Worm (Caenorhabditis elegans) whole organism, L1 larva: Measurements from ENCODE around the gene K10D6.3.

Experiments
- C16A3.4 ChIP-seq: fragments of 150-350 bp; optimal IDR thresholded peaks from 2 replicates; lab custom pipeline; 2014; ENCODE audit warnings: missing biosample characterization, missing genetic modification characterization
- C34B4.2 ChIP-seq: sonication (generic microtip); optimal IDR thresholded peaks from 2 replicates; lab custom pipeline; 2017; ENCODE audit warnings: mild to moderate bottlenecking, missing genetic modification characterization, missing compliant biosample characterization
- F16B12.6 ChIP-seq: fragments of 150-350 bp; optimal IDR thresholded peaks from 2 replicates; lab custom pipeline; 2014; ENCODE audit warnings: missing biosample characterization, missing genetic modification characterization
- aha-1 ChIP-seq: fragments of 150-350 bp; optimal IDR thresholded peaks from 2 replicates; lab custom pipeline; 2014; ENCODE audit warnings: missing biosample characterization, missing genetic modification characterization
- aly-2 ChIP-seq: fragments of 150-350 bp; optimal IDR thresholded peaks from 2 replicates; lab custom pipeline; 2014; ENCODE audit warnings: missing biosample characterization, missing genetic modification characterization
- ama-1 ChIP-seq: fragments of 150-350 bp; optimal IDR thresholded peaks from 2 replicates; lab custom pipeline; 2014
- blmp-1 ChIP-seq: fragments of 150-350 bp; optimal IDR thresholded peaks from 2 replicates; lab custom pipeline; 2014; ENCODE audit warnings: missing biosample characterization, missing genetic modification characterization
- ceh-63 ChIP-seq: fragments of 200-800 bp; sonication (Bioruptor generic); optimal IDR thresholded peaks from 2 replicates; lab custom pipeline; 2018; ENCODE audit warnings: mild to moderate bottlenecking, missing genetic modification characterization, missing compliant biosample characterization
- ceh-8 ChIP-seq: fragments of 200-800 bp; sonication (Bioruptor generic); optimal IDR thresholded peaks from 2 replicates; lab custom pipeline; 2018; ENCODE audit warnings: mild to moderate bottlenecking, missing genetic modification characterization, moderate library complexity, missing compliant biosample characterization
- ceh-88 ChIP-seq: fragments of 200-800 bp; sonication (Bioruptor generic); IDR thresholded peaks from 2 replicates; pipeline ENCODE4 v1.3.6; 2022; ENCODE audit warnings: missing genetic modification characterization, missing compliant biosample characterization
- dpl-1 ChIP-seq, 3 experiments: fragments of 150-350 bp in 2 of 3; sonication (generic microtip) in 1 of 3; optimal IDR thresholded peaks; 2 replicates each; lab custom pipeline; 2014 to 2017; ENCODE audit warnings: missing biosample characterization in 3 of 3, missing genetic modification characterization in 3 of 3, missing genetic modification reagents in 3 of 3
- dsc-1 ChIP-seq: sonication (generic microtip); optimal IDR thresholded peaks from 2 replicates; lab custom pipeline; 2016; ENCODE audit warnings: mild to moderate bottlenecking, missing genetic modification characterization, missing compliant biosample characterization
- efl-1 ChIP-seq, 4 experiments: fragments of 150-350 bp; optimal IDR thresholded peaks in 3 of 4; peaks in 1 of 4; 1 replicate in 1 of 4; 2 replicates in 3 of 4; lab custom pipeline; 2014; ENCODE audit warnings: missing biosample characterization in 2 of 4, missing genetic modification characterization in 2 of 4, missing genetic modification reagents in 2 of 4
- elt-2 ChIP-seq: sonication (generic microtip); optimal IDR thresholded peaks from 2 replicates; lab custom pipeline; 2016; ENCODE audit warnings: missing genetic modification characterization, mild to moderate bottlenecking, inconsistent platforms, missing compliant biosample characterization, missing genetic modification reagents
- grh-1 ChIP-seq: fragments of 200-800 bp; sonication (Bioruptor generic); IDR thresholded peaks from 2 replicates; pipeline ENCODE4 v1.3.6; 2022; ENCODE audit warnings: missing genetic modification reagents, missing genetic modification characterization, missing compliant biosample characterization
- hlh-17 ChIP-seq: fragments of 200-800 bp; sonication (Bioruptor generic); optimal IDR thresholded peaks from 2 replicates; lab custom pipeline; 2018; ENCODE audit warnings: missing genetic modification characterization, mild to moderate bottlenecking, missing compliant biosample characterization, moderate library complexity, borderline replicate concordance
- hpl-2 ChIP-seq: fragments of 150-350 bp; optimal IDR thresholded peaks from 2 replicates; lab custom pipeline; 2014; ENCODE audit warnings: missing biosample characterization, missing genetic modification reagents, missing genetic modification characterization
- irx-1 ChIP-seq: sonication (generic microtip); optimal IDR thresholded peaks from 2 replicates; lab custom pipeline; 2016; ENCODE audit warnings: missing genetic modification characterization, missing compliant biosample characterization
- jun-1 ChIP-seq: fragments of 150-350 bp; optimal IDR thresholded peaks from 2 replicates; lab custom pipeline; 2014; ENCODE audit warnings: missing biosample characterization, missing genetic modification reagents, missing genetic modification characterization
- lin-39 ChIP-seq: fragments of 150-350 bp; optimal IDR thresholded peaks from 2 replicates; lab custom pipeline; 2014; ENCODE audit warnings: missing biosample characterization, missing genetic modification reagents, missing genetic modification characterization
- lir-3 ChIP-seq: sonication (generic microtip); optimal IDR thresholded peaks from 2 replicates; lab custom pipeline; 2016; ENCODE audit warnings: mild to moderate bottlenecking, missing genetic modification characterization, moderate library complexity, missing compliant biosample characterization; ENCODE audit not compliant: poor library complexity
- mab-9 ChIP-seq: fragments of 200-800 bp; sonication (Bioruptor generic); IDR thresholded peaks from 2 replicates; pipeline ENCODE4 v1.3.6; 2022; ENCODE audit warnings: missing genetic modification reagents, missing genetic modification characterization, missing compliant biosample characterization
- mef-2 ChIP-seq: fragments of 150-350 bp; optimal IDR thresholded peaks from 2 replicates; lab custom pipeline; 2014; ENCODE audit warnings: missing biosample characterization, missing genetic modification characterization
- nhr-20 ChIP-seq: sonication (generic microtip); optimal IDR thresholded peaks from 2 replicates; lab custom pipeline; 2016; ENCODE audit warnings: mild to moderate bottlenecking, missing genetic modification characterization, missing compliant biosample characterization
- nhr-47 ChIP-seq: sonication (generic microtip); optimal IDR thresholded peaks from 2 replicates; lab custom pipeline; 2016; ENCODE audit warnings: mild to moderate bottlenecking, missing genetic modification characterization, moderate library complexity, missing compliant biosample characterization
- nhr-76 ChIP-seq: sonication (generic microtip); optimal IDR thresholded peaks from 2 replicates; lab custom pipeline; 2017; ENCODE audit warnings: missing biosample characterization, missing genetic modification characterization
- nhr-77 ChIP-seq: fragments of 150-350 bp; optimal IDR thresholded peaks from 2 replicates; lab custom pipeline; 2014; ENCODE audit warnings: missing biosample characterization, missing genetic modification characterization
- nhr-85 ChIP-seq: sonication (generic microtip); peaks from one replicate; lab custom pipeline; 2016; ENCODE audit warnings: missing genetic modification characterization, inconsistent platforms, missing compliant biosample characterization
- nhr-90 ChIP-seq: sonication (generic microtip); optimal IDR thresholded peaks from 2 replicates; lab custom pipeline; 2016; ENCODE audit warnings: mild to moderate bottlenecking, missing genetic modification characterization, missing compliant biosample characterization; ENCODE audit not compliant: poor library complexity
- pag-3 ChIP-seq: sonication (generic microtip); optimal IDR thresholded peaks from 2 replicates; lab custom pipeline; 2017; ENCODE audit warnings: missing genetic modification characterization, mild to moderate bottlenecking, missing compliant biosample characterization, antibody characterized with exemption, borderline replicate concordance; ENCODE audit not compliant: insufficient read depth
- skn-1 ChIP-seq: fragments of 150-350 bp; optimal IDR thresholded peaks from 2 replicates; lab custom pipeline; 2014; ENCODE audit warnings: missing biosample characterization, missing genetic modification characterization
- snpc-4 ChIP-seq: fragments of 150-350 bp; optimal IDR thresholded peaks from 2 replicates; lab custom pipeline; 2014; ENCODE audit warnings: missing biosample characterization, missing genetic modification characterization
- sox-4 ChIP-seq: sonication (generic microtip); optimal IDR thresholded peaks from 2 replicates; lab custom pipeline; 2016; ENCODE audit warnings: missing genetic modification characterization, missing compliant biosample characterization
- tlp-1 ChIP-seq: fragments of 150-350 bp; optimal IDR thresholded peaks from 2 replicates; lab custom pipeline; 2014; ENCODE audit warnings: missing biosample characterization, missing genetic modification characterization
- unc-30 ChIP-seq: sonication (generic microtip); optimal IDR thresholded peaks from 2 replicates; lab custom pipeline; 2017; ENCODE audit warnings: missing biosample characterization, missing genetic modification characterization
- unc-62 ChIP-seq: fragments of 150-350 bp; optimal IDR thresholded peaks from 2 replicates; lab custom pipeline; 2014; ENCODE audit warnings: missing biosample characterization, missing genetic modification reagents, missing genetic modification characterization
- unc-86 ChIP-seq: sonication (generic microtip); optimal IDR thresholded peaks from 2 replicates; lab custom pipeline; 2016; ENCODE audit warnings: missing genetic modification characterization, missing compliant biosample characterization
- xbp-1 ChIP-seq: sonication (generic microtip); optimal IDR thresholded peaks from 2 replicates; lab custom pipeline; 2016; ENCODE audit warnings: missing genetic modification characterization, missing compliant biosample characterization
- zag-1 ChIP-seq: fragments of 150-350 bp; optimal IDR thresholded peaks from 2 replicates; lab custom pipeline; 2014; ENCODE audit warnings: missing biosample characterization, missing genetic modification characterization
- zip-4 ChIP-seq: fragments of 200-800 bp; sonication (Bioruptor generic); optimal IDR thresholded peaks from 2 replicates; lab custom pipeline; 2018; ENCODE audit warnings: mild to moderate bottlenecking, missing genetic modification characterization, moderate library complexity, missing compliant biosample characterization
- ztf-11 ChIP-seq, 2 experiments: sonication (generic microtip); optimal IDR thresholded peaks; 2 replicates each; lab custom pipeline; 2016 to 2017; ENCODE audit warnings: missing genetic modification characterization in 2 of 2, missing biosample characterization in 1 of 2, missing compliant biosample characterization in 1 of 2
- ztf-4 ChIP-seq: fragments of 150-350 bp; optimal IDR thresholded peaks from 2 replicates; lab custom pipeline; 2014; ENCODE audit warnings: missing biosample characterization, missing genetic modification characterization

Gene K10D6.3

ce11 chrV:11228653-11229173 lies 28.3 kb downstream of the K10D6.3 start, which contains the start of gene pqn-70 (continued):
- no peak for TF ChIP-seq unc-62
- peak; percentile 75 for TF ChIP-seq ztf-4 (tag; lab: Kevin White, UChicago)

DNA sequence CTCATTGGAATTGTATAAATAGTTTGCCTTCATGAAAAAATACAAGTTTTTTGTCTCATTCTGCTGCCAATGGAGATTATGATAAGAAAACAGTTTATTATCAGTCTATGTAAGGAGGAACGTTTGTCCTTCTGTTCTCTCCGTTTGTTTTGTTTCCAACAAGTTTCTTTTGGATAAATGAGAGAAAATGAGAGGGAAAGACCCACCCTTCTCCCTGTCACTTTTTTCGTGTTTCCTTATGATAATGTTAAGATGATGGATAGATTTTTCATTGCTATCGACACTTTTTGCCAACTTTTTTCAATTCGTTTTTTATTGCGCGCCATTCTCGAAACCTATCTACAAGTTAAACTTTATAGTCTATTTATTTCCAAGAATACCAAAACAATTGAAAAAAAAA lies 30.8 kb downstream of the K10D6.3 start:
- no peak for TF ChIP-seq ceh-63 (GFP tag; lab: Kevin White, UChicago)
- no peak for TF ChIP-seq efl-1 (optimal IDR thresholded peaks at IDR 0.05; lab: Kevin White, UChicago)
- peak in 1 of 2 experiments; percentile 2 for TF ChIP-seq efl-1 (GFP tag; optimal IDR thresholded peaks at IDR 0.05 in 1 of 2; lab: Kevin White, UChicago)
- TF ChIP-seq blmp-1 (tag; lab: Kevin White, UChicago), result peak; percentile 80
- TF ChIP-seq dsc-1 (tag; lab: Kevin White, UChicago), result no peak
- no peak for TF ChIP-seq jun-1 (tag; lab: Kevin White, UChicago)
- TF ChIP-seq grh-1 (GFP tag; lab: Robert Waterston, UW), result no peak

DNA sequence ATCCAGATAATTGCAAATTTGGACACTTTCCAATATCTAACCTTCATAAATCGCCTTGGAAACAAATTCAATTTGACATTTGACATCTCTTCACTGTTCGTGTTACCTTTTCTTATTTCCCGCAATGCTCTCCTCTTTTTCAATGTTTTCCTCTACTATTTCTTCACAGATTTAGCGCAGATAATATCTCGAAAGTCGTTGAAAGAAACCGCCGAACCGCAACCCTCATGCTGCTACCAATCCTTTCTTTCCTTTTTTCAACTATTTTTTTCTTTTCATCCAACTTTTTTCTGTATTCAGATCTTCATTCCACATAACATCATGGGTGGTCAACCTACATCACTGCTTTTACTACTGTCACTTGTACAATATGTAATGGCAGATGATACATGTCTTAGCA lies 33.9 kb downstream of the K10D6.3 start, which contains the start of gene T19B10.5:
TSS of gene T19B10.5 (plus strand) at position 301 of the 400 bp plus-strand sequence.
- TF ChIP-seq C16A3.4 (tag; lab: Kevin White, UChicago) (no peak), nhr-85 (tag; lab: Kevin White, UChicago) (no peak), hlh-17 (GFP tag; lab: Kevin White, UChicago) (no peak), blmp-1 (tag; lab: Kevin White, UChicago) (peak; percentile 18)

ce11 chrV:11235876-11236275 lies 35.5 kb downstream of the K10D6.3 start:
- TF ChIP-seq hpl-2, result no peak
- peak; percentile 96 for TF ChIP-seq elt-2 (tag; lab: Kevin White, UChicago)
- no peak for TF ChIP-seq skn-1 (tag; lab: Kevin White, UChicago)
- TF ChIP-seq ztf-11 (tag; optimal IDR thresholded peaks at IDR 0.05; lab: Kevin White, UChicago), result no peak
- no peak for TF ChIP-seq nhr-47 (tag; lab: Kevin White, UChicago)
- TF ChIP-seq aha-1 (tag; lab: Kevin White, UChicago), result no peak
- no peak for TF ChIP-seq C34B4.2
- no peak for TF ChIP-seq snpc-4 (tag; lab: Kevin White, UChicago)
- TF ChIP-seq efl-1 (optimal IDR thresholded peaks at IDR 0.05; lab: Kevin White, UChicago), result no peak
- peak in 1 of 2 experiments; percentile 74 for TF ChIP-seq efl-1 (GFP tag; optimal IDR thresholded peaks at IDR 0.05 in 1 of 2; lab: Kevin White, UChicago)

DNA sequence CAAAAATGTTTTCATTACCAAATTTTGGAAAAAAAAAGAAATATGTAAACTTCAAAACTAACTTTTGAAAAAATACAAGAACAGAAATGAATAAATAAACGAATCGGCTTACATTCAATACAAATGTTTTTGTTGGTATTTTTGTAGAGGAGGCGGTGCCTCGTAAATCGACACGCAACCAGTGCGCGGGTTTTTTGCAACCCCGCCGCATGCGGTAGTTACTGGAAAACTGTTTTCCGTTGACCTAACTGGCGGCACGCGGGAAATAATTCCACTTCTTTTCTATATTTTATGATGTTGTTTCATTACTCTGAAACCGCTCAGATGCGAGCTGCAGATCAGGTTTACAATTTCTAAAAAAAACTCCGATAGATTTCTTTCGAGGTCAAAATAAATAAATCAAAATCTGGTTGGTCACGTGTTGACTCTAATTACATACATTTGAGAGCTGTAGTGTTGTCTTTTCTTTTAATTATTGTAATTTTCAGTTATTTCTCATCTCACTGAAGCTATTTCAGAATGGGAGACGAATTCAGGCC lies 38.8 kb downstream of the K10D6.3 start, which contains the start of the genes dvc-1 and ima-1:
TSS of gene dvc-1 (minus strand) at position 145 of the 539 bp plus-strand sequence.
TSS of gene ima-1 (plus strand) at position 489 of the 539 bp plus-strand sequence.
- TF ChIP-seq dpl-1 (GFP tag; optimal IDR thresholded peaks at IDR 0.05; lab: Kevin White, UChicago), result peak; percentile 36 to 68 (median 62)
- no peak for TF ChIP-seq zip-4 (GFP tag; lab: Kevin White, UChicago)
- TF ChIP-seq aly-2, result no peak
- no peak for TF ChIP-seq ceh-8 (GFP tag; lab: Kevin White, UChicago)
- TF ChIP-seq nhr-85 (tag; lab: Kevin White, UChicago), result peak; percentile 76
- TF ChIP-seq ceh-63 (GFP tag; lab: Kevin White, UChicago), result no peak
- TF ChIP-seq zag-1, result no peak
- peak; percentile 42 for TF ChIP-seq snpc-4 (tag; lab: Kevin White, UChicago)
- no peak for TF ChIP-seq sox-4 (tag; lab: Kevin White, UChicago)
- TF ChIP-seq F16B12.6 (tag; lab: Kevin White, UChicago), result peak; percentile 31
- TF ChIP-seq unc-86, result no peak
- peak; percentile 24 for TF ChIP-seq nhr-76 (tag; lab: Kevin White, UChicago)
- no peak for TF ChIP-seq mef-2 (tag; lab: Kevin White, UChicago)
- TF ChIP-seq unc-30, result no peak
- TF ChIP-seq ceh-88 (GFP tag; lab: Robert Waterston, UW), result peak; percentile 53; the same call in 1 of the 2 replicates
- TF ChIP-seq hlh-17 (GFP tag; lab: Kevin White, UChicago), result no peak
- TF ChIP-seq nhr-90 (tag; lab: Kevin White, UChicago), result peak; percentile 74
- TF ChIP-seq ama-1 (lab: Kevin White, UChicago), result no peak
- TF ChIP-seq ztf-4 (tag; lab: Kevin White, UChicago), result no peak
- TF ChIP-seq ztf-11 (tag; optimal IDR thresholded peaks at IDR 0.05; lab: Kevin White, UChicago), result peak in 1 of 2 experiments; percentile 13
- peak; percentile 42 for TF ChIP-seq lin-39 (tag; lab: Kevin White, UChicago)
- peak; percentile 50 for TF ChIP-seq lir-3
- peak; percentile 71 for TF ChIP-seq nhr-20 (tag; lab: Kevin White, UChicago)
- TF ChIP-seq mab-9 (GFP tag; lab: Robert Waterston, UW), result no peak
- TF ChIP-seq pag-3 (tag; lab: Kevin White, UChicago), result no peak
- TF ChIP-seq xbp-1 (tag; lab: Kevin White, UChicago), result peak; percentile 61
- TF ChIP-seq hpl-2, result peak; percentile 25
- TF ChIP-seq nhr-77, result peak; percentile 24
- no peak for TF ChIP-seq irx-1 (tag; lab: Kevin White, UChicago)
- TF ChIP-seq tlp-1 (tag; lab: Kevin White, UChicago), result no peak
